Worm (Caenorhabditis elegans) whole organism, L3 larva: ENCODE data around the gene W08F4.5.
"Not testable (repeated sequence)": the region's sequence is repeated elsewhere in the genome, so short reads cannot be mapped to it uniquely, and the experiment has no call there.

Experiments used
- R02D3.7 ChIP-seq: fragments of 150-350 bp; optimal IDR thresholded peaks from 2 replicates; lab custom pipeline; 2014; ENCODE audit warnings: missing biosample characterization, missing genetic modification characterization
- ZK546.5 ChIP-seq: sonication (generic microtip); optimal IDR thresholded peaks from 2 replicates; lab custom pipeline; 2017; ENCODE audit warnings: missing biosample characterization, missing genetic modification characterization
- aly-2 ChIP-seq: fragments of 150-350 bp; optimal IDR thresholded peaks from 2 replicates; lab custom pipeline; 2014; ENCODE audit warnings: missing biosample characterization, missing genetic modification characterization
- ama-1 ChIP-seq: fragments of 150-350 bp; optimal IDR thresholded peaks from 2 replicates; lab custom pipeline; 2018
- ceh-16 ChIP-seq: sonication (generic microtip); optimal IDR thresholded peaks from 2 replicates; lab custom pipeline; 2017; ENCODE audit warnings: missing biosample characterization, missing genetic modification characterization
- ceh-82 ChIP-seq: fragments of 150-350 bp; optimal IDR thresholded peaks from 2 replicates; lab custom pipeline; 2014; ENCODE audit warnings: missing biosample characterization, missing genetic modification characterization
- ceh-9 ChIP-seq: sonication (generic microtip); optimal IDR thresholded peaks from 2 replicates; lab custom pipeline; 2018; ENCODE audit warnings: missing biosample characterization, missing genetic modification characterization
- daf-12 ChIP-seq: fragments of 150-350 bp; optimal IDR thresholded peaks from 2 replicates; lab custom pipeline; 2014; ENCODE audit warnings: missing biosample characterization, missing genetic modification reagents, missing genetic modification characterization
- elt-2 ChIP-seq: sonication (generic microtip); optimal IDR thresholded peaks from 2 replicates; lab custom pipeline; 2016; ENCODE audit warnings: missing genetic modification reagents, mild to moderate bottlenecking, missing genetic modification characterization, missing compliant biosample characterization
- elt-3 ChIP-seq, 3 experiments: fragments of 150-350 bp in 1 of 3; sonication (generic microtip) in 2 of 3; optimal IDR thresholded peaks; 2 replicates in 2 of 3; 4 replicates in 1 of 3; lab custom pipeline; 2014 to 2017; ENCODE audit warnings: missing biosample characterization in 3 of 3, missing genetic modification characterization in 3 of 3
- eor-1 ChIP-seq, 2 experiments: fragments of 150-350 bp; optimal IDR thresholded peaks; 2 replicates each; lab custom pipeline; 2014 to 2018; ENCODE audit warnings: missing biosample characterization in 2 of 2, missing genetic modification characterization in 2 of 2
- fkh-10 ChIP-seq: sonication (generic microtip); optimal IDR thresholded peaks from 2 replicates; lab custom pipeline; 2017; ENCODE audit warnings: missing biosample characterization, missing genetic modification reagents, missing genetic modification characterization
- fos-1 ChIP-seq: fragments of 150-350 bp; optimal IDR thresholded peaks from 2 replicates; lab custom pipeline; 2014; ENCODE audit warnings: missing biosample characterization, missing genetic modification characterization
- hmg-11 ChIP-seq: sonication (generic microtip); optimal IDR thresholded peaks from 2 replicates; lab custom pipeline; 2016; ENCODE audit warnings: missing genetic modification characterization, missing compliant biosample characterization
- lin-15B ChIP-seq: fragments of 150-350 bp; optimal IDR thresholded peaks from 2 replicates; lab custom pipeline; 2014; ENCODE audit warnings: missing biosample characterization, missing genetic modification characterization
- lin-39 ChIP-seq: fragments of 150-350 bp; optimal IDR thresholded peaks from 2 replicates; lab custom pipeline; 2018; ENCODE audit warnings: missing biosample characterization, missing genetic modification reagents, missing genetic modification characterization
- lsy-12 ChIP-seq: sonication (generic microtip); optimal IDR thresholded peaks from 2 replicates; lab custom pipeline; 2016; ENCODE audit warnings: mild to moderate bottlenecking, missing genetic modification characterization, missing compliant biosample characterization
- mdl-1 ChIP-seq: fragments of 150-350 bp; optimal IDR thresholded peaks from 2 replicates; lab custom pipeline; 2014; ENCODE audit warnings: missing biosample characterization, missing genetic modification characterization
- nfya-1 ChIP-seq: sonication (generic microtip); optimal IDR thresholded peaks from 2 replicates; lab custom pipeline; 2017; ENCODE audit warnings: missing genetic modification characterization, mild to moderate bottlenecking, missing compliant biosample characterization, antibody characterized with exemption, moderate library complexity; ENCODE audit not compliant: insufficient read depth
- nhr-11 ChIP-seq: fragments of 150-350 bp; optimal IDR thresholded peaks from 2 replicates; lab custom pipeline; 2014; ENCODE audit warnings: missing biosample characterization, missing genetic modification characterization
- nhr-28 ChIP-seq: fragments of 150-350 bp; optimal IDR thresholded peaks from 2 replicates; lab custom pipeline; 2014; ENCODE audit warnings: missing biosample characterization, missing genetic modification characterization
- nhr-43 ChIP-seq: sonication (generic microtip); optimal IDR thresholded peaks from 2 replicates; lab custom pipeline; 2016; ENCODE audit warnings: mild to moderate bottlenecking, missing genetic modification characterization, missing compliant biosample characterization; ENCODE audit not compliant: poor library complexity, severe bottlenecking
- nhr-67 ChIP-seq: fragments of 150-350 bp; optimal IDR thresholded peaks from 2 replicates; lab custom pipeline; 2014; ENCODE audit warnings: missing biosample characterization, missing genetic modification characterization
- nhr-76 ChIP-seq: fragments of 150-350 bp; sonication (generic microtip); optimal IDR thresholded peaks from 5 replicates; lab custom pipeline; 2014; ENCODE audit warnings: missing biosample characterization, missing genetic modification characterization
- pqm-1 ChIP-seq: fragments of 150-350 bp; optimal IDR thresholded peaks from 2 replicates; lab custom pipeline; 2017; ENCODE audit warnings: missing biosample characterization, missing genetic modification characterization, inconsistent platforms
- sea-2 ChIP-seq: fragments of 150-350 bp; sonication (generic microtip); optimal IDR thresholded peaks from 4 replicates; lab custom pipeline; 2014; ENCODE audit warnings: missing biosample characterization, missing genetic modification reagents, missing genetic modification characterization
- skn-1 ChIP-seq: fragments of 150-350 bp; optimal IDR thresholded peaks from 2 replicates; lab custom pipeline; 2014; ENCODE audit warnings: missing biosample characterization, missing genetic modification characterization
- snpc-4 ChIP-seq: fragments of 150-350 bp; optimal IDR thresholded peaks from 2 replicates; lab custom pipeline; 2014; ENCODE audit warnings: missing biosample characterization, missing genetic modification characterization
- unc-39 ChIP-seq: sonication (generic microtip); optimal IDR thresholded peaks from 4 replicates; lab custom pipeline; 2017; ENCODE audit warnings: missing biosample characterization, missing genetic modification characterization
- unc-62 ChIP-seq: fragments of 150-350 bp; sonication (generic microtip); optimal IDR thresholded peaks from 4 replicates; lab custom pipeline; 2014; ENCODE audit warnings: missing biosample characterization, missing genetic modification reagents, missing genetic modification characterization
- zag-1 ChIP-seq: fragments of 150-350 bp; optimal IDR thresholded peaks from 2 replicates; lab custom pipeline; 2014; ENCODE audit warnings: missing biosample characterization, missing genetic modification characterization
- ztf-4 ChIP-seq: fragments of 150-350 bp; optimal IDR thresholded peaks from 2 replicates; lab custom pipeline; 2014; ENCODE audit warnings: missing biosample characterization, missing genetic modification characterization

W08F4.5 gene

DNA sequence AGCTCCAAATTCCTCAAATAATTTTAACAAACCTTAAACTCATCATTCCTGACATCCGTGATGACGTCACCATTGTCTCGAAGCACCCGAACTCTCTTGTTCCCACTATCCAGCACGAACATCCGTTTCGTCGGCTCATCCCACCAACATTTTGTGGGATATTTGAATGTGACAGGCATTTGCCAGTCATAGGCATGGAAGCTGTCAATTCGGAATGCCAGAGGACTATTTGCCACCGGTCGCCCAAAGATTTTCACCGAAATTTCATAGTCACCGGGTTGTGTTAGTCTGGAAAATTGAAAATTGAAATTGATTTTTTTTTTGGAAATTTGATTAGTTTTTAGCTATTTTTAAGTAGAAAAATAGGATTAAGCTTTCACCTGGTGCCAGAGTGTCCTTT lies 28.0 kb upstream of the W08F4.5 start:
- TF ChIP-seq nhr-11 (tag; lab: Kevin White, UChicago) (no peak), lin-39 (tag; lab: Kevin White, UChicago) (no peak), daf-12 (no peak), nfya-1 (tag; lab: Kevin White, UChicago) (no peak), R02D3.7 (tag; lab: Kevin White, UChicago) (no peak), zag-1 (tag; lab: Kevin White, UChicago) (no peak), aly-2 (tag; lab: Kevin White, UChicago) (no peak), nhr-28 (no peak), elt-2 (tag; lab: Kevin White, UChicago) (no peak), fkh-10 (GFP tag; lab: Kevin White, UChicago) (no peak), unc-62 (GFP tag; lab: Kevin White, UChicago) (no peak)

DNA sequence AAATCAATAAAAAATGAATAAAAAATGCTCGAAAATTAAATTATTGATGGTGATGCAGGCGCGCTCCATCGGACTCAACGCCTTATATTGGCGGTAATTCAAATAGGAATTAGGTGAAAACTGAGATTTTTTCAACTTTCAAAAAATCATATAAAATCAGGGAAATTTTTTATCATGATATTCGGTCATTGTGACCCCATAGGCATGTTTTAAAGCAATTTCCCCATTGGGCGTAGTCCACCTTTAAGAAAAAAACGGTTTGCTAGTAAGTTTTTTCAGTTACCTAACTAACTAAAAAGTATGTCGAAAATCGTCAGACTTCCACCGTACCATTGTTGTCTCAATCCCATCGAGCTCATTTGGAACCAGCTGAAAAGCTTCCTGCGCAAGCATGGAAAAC lies 24.5 kb upstream of the W08F4.5 start, which contains the start of gene W08F4.1:
TSS of gene W08F4.1 (plus strand) at position 301 of the 400 bp plus-strand sequence.
- TF ChIP-seq nhr-43 (tag; lab: Kevin White, UChicago); sea-2 (GFP tag; lab: Kevin White, UChicago); skn-1: not testable (repeated sequence)

- TF ChIP-seq sea-2 (GFP tag; lab: Kevin White, UChicago) (no peak), elt-2 (tag; lab: Kevin White, UChicago) (no peak), hmg-11 (tag; lab: Kevin White, UChicago) (no peak), elt-3 (tag; optimal IDR thresholded peaks at IDR 0.05; lab: Kevin White, UChicago) (no peak), zag-1 (tag; lab: Kevin White, UChicago) (no peak), eor-1 (tag; optimal IDR thresholded peaks at IDR 0.05; lab: Kevin White, UChicago) (no peak), ztf-4 (tag; lab: Kevin White, UChicago) (no peak), ceh-16 (tag; lab: Kevin White, UChicago) (no peak)
Measured at ce11 chrII:591110-591509, 22.4 kb upstream of the W08F4.5 start, which contains the start of gene W08F4.10. TSS of gene W08F4.10 (minus strand) at chrII:591210.

- TF ChIP-seq mdl-1 (tag; lab: Kevin White, UChicago) (no peak), pqm-1 (tag; lab: Kevin White, UChicago) (no peak), aly-2 (tag; lab: Kevin White, UChicago) (no peak), ceh-16 (tag; lab: Kevin White, UChicago) (no peak), ama-1 (lab: Kevin White, UChicago) (no peak), eor-1 (tag; optimal IDR thresholded peaks at IDR 0.05; lab: Kevin White, UChicago) (no peak), ZK546.5 (tag; lab: Kevin White, UChicago) (no peak), hmg-11 (tag; lab: Kevin White, UChicago) (no peak), nhr-76 (tag; lab: Kevin White, UChicago) (no peak), fos-1 (no peak)
Measured at ce11 chrII:587533-587932, 18.9 kb upstream of the W08F4.5 start, which contains the start of gene fbxb-34. TSS of gene fbxb-34 (plus strand) at chrII:587833.

DNA sequence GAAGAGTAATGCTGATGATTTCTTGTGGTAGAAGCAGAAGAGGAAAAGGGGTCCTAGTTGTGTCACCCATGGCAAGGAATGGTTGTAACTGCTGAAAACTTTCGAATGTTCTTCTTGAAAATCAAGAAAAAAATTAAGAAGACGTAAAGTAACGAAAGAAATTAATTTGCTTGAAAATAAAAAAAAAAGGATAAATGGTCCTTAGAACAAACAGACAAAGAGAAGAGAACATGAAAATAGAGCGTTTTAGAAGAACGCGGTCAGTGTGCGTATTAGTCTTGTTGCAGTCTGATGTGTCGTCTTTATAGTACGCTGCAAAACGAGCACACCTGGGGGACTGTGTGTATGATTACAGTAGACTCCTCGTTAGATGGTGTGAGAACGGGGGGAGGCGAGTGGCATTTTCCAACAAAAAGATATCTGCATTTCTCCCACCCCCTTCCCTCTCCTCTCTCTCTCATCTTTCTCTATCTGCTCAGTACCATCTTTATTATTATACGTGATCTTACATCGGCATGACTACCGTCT lies 15.7 kb upstream of the W08F4.5 start, which contains the start of the genes W08F4.12 and W08F4.13:
TSS of gene W08F4.12 (minus strand) at position 101 of the 528 bp plus-strand sequence.
TSS of gene W08F4.13 (plus strand) at position 478 of the 528 bp plus-strand sequence.
- no peak for TF ChIP-seq ceh-9 (tag; lab: Kevin White, UChicago)
- TF ChIP-seq nfya-1 (tag; lab: Kevin White, UChicago), result no peak
- no peak for TF ChIP-seq nhr-43 (tag; lab: Kevin White, UChicago)
- TF ChIP-seq lin-15B (tag; lab: Kevin White, UChicago), result no peak
- TF ChIP-seq zag-1 (tag; lab: Kevin White, UChicago), result no peak
- no peak for TF ChIP-seq ceh-82 (tag; lab: Kevin White, UChicago)
- TF ChIP-seq unc-39, result no peak
- no peak for TF ChIP-seq snpc-4 (tag; lab: Kevin White, UChicago)
- TF ChIP-seq fkh-10 (GFP tag; lab: Kevin White, UChicago), result no peak
- TF ChIP-seq nhr-67 (tag; lab: Kevin White, UChicago), result no peak
- no peak for TF ChIP-seq lsy-12
- TF ChIP-seq unc-62 (GFP tag; lab: Kevin White, UChicago), result no peak
- TF ChIP-seq, all 47 proteins: peak for 0
